Fruit fly (Drosophila melanogaster) whole organism, prepupa: ENCODE measurements around the gene CG33947.
A peak's percentile ranks its signal among the peaks of the same experiment; 100 is the strongest.

ENCODE experiments used
- CG10669 ChIP-seq: fragments of 200-800 bp; sonication (Bioruptor generic); optimal IDR thresholded peaks from 3 replicates; lab custom pipeline; 2018; ENCODE audit warnings: missing biosample characterization, mild to moderate bottlenecking, missing genetic modification characterization, moderate library complexity
- CG11294 ChIP-seq: fragments of 200-800 bp; sonication (Bioruptor generic); IDR thresholded peaks from 2 replicates; pipeline ENCODE4 v1.3.6; 2022; ENCODE audit warnings: missing biosample characterization, missing genetic modification characterization
- CG11762 ChIP-seq: fragments of 200-800 bp; sonication (Bioruptor generic); optimal IDR thresholded peaks from 3 replicates; lab custom pipeline; 2016; ENCODE audit warnings: missing biosample characterization, missing genetic modification characterization; ENCODE audit not compliant: insufficient read depth
- CG11902 ChIP-seq: fragments of 200-800 bp; sonication (Bioruptor generic); optimal IDR thresholded peaks from 3 replicates; lab custom pipeline; 2016; ENCODE audit warnings: missing biosample characterization, missing genetic modification characterization
- CG15336 ChIP-seq: fragments of 200-800 bp; sonication (Bioruptor generic); IDR thresholded peaks from 2 replicates; pipeline ENCODE4 v1.3.6; 2022; ENCODE audit warnings: missing biosample characterization, missing genetic modification characterization
- CG3032 ChIP-seq: fragments of 200-800 bp; optimal IDR thresholded peaks from 2 replicates; lab custom pipeline; 2019; ENCODE audit warnings: missing biosample characterization, mild to moderate bottlenecking, missing genetic modification characterization, moderate library complexity
- CG31627 ChIP-seq: fragments of 200-800 bp; sonication (Bioruptor generic); optimal IDR thresholded peaks from 3 replicates; lab custom pipeline; 2016; ENCODE audit warnings: missing biosample characterization, missing genetic modification characterization
- CG32006 ChIP-seq: fragments of 200-800 bp; sonication (Bioruptor generic); optimal IDR thresholded peaks from 3 replicates; lab custom pipeline; 2017; ENCODE audit warnings: missing biosample characterization, mild to moderate bottlenecking, missing genetic modification characterization
- CG6163 ChIP-seq: fragments of 200-800 bp; sonication (Bioruptor generic); IDR thresholded peaks from 3 replicates; pipeline ENCODE4 v1.3.6; 2022; ENCODE audit warnings: missing biosample characterization, missing genetic modification characterization
- CG6808 ChIP-seq: fragments of 200-800 bp; sonication (Bioruptor generic); optimal IDR thresholded peaks from 3 replicates; lab custom pipeline; 2017; ENCODE audit warnings: missing biosample characterization, missing genetic modification characterization, mild to moderate bottlenecking, moderate library complexity, missing genetic modification reagents
- CG6854 ChIP-seq: fragments of 200-800 bp; sonication (Bioruptor generic); optimal IDR thresholded peaks from 2 replicates; lab custom pipeline; 2017; ENCODE audit warnings: missing biosample characterization, mild to moderate bottlenecking, missing genetic modification characterization
- CG7368 ChIP-seq: fragments of 200-800 bp; sonication (Bioruptor generic); optimal IDR thresholded peaks from 3 replicates; lab custom pipeline; 2016; ENCODE audit warnings: missing biosample characterization, missing genetic modification characterization
- CG8119 ChIP-seq: fragments of 200-800 bp; sonication (Bioruptor generic); IDR thresholded peaks from 3 replicates; pipeline ENCODE4 v1.3.6; 2022; ENCODE audit warnings: missing biosample characterization, missing genetic modification characterization
- CG8319 ChIP-seq: fragments of 200-800 bp; sonication (Bioruptor generic); optimal IDR thresholded peaks from 3 replicates; lab custom pipeline; 2016; ENCODE audit warnings: missing biosample characterization, missing genetic modification characterization
- CG8632 ChIP-seq: fragments of 200-800 bp; sonication (Bioruptor generic); optimal IDR thresholded peaks from 3 replicates; lab custom pipeline; 2016; ENCODE audit warnings: missing biosample characterization, missing genetic modification characterization
- Eip75B ChIP-seq: fragments of 200-800 bp; sonication (Bioruptor generic); optimal IDR thresholded peaks from 3 replicates; lab custom pipeline; 2016; ENCODE audit warnings: missing biosample characterization, missing genetic modification characterization
- Eip78C ChIP-seq: fragments of 200-800 bp; sonication (Bioruptor generic); peaks from one replicate; lab custom pipeline; 2016; ENCODE audit warnings: missing biosample characterization, missing genetic modification characterization
- Ets21C ChIP-seq: fragments of 200-800 bp; sonication (Bioruptor generic); optimal IDR thresholded peaks from 3 replicates; lab custom pipeline; 2016; ENCODE audit warnings: missing biosample characterization, missing genetic modification characterization
- Hr38 ChIP-seq: sonication (Bioruptor generic); optimal IDR thresholded peaks from 2 replicates; lab custom pipeline; 2016; ENCODE audit warnings: missing biosample characterization, missing genetic modification characterization
- Hr39 ChIP-seq: fragments of 200-800 bp; sonication (Bioruptor generic); optimal IDR thresholded peaks from 2 replicates; lab custom pipeline; 2016; ENCODE audit warnings: missing biosample characterization, missing genetic modification characterization
- Hr4 ChIP-seq: fragments of 200-800 bp; sonication (Bioruptor generic); optimal IDR thresholded peaks from 3 replicates; lab custom pipeline; 2016; ENCODE audit warnings: missing biosample characterization, missing genetic modification characterization
- Lpt ChIP-seq: fragments of 200-800 bp; sonication (Bioruptor generic); optimal IDR thresholded peaks from 3 replicates; lab custom pipeline; 2016; ENCODE audit warnings: missing biosample characterization, missing genetic modification characterization
- Met ChIP-seq: fragments of 200-800 bp; sonication (Bioruptor generic); optimal IDR thresholded peaks from 3 replicates; lab custom pipeline; 2016; ENCODE audit warnings: missing biosample characterization, missing genetic modification characterization
- Smox ChIP-seq: fragments of 200-800 bp; sonication (Bioruptor generic); optimal IDR thresholded peaks from 3 replicates; lab custom pipeline; 2016; ENCODE audit warnings: missing biosample characterization, missing genetic modification characterization
- Sox102F ChIP-seq: fragments of 200-800 bp; sonication (Bioruptor generic); optimal IDR thresholded peaks from 2 replicates; lab custom pipeline; 2016; ENCODE audit warnings: missing biosample characterization, mild to moderate bottlenecking, missing genetic modification characterization
- Sox14 ChIP-seq: fragments of 200-800 bp; sonication (Bioruptor generic); optimal IDR thresholded peaks from 3 replicates; lab custom pipeline; 2016; ENCODE audit warnings: missing biosample characterization, missing genetic modification characterization
- Sox15 ChIP-seq: fragments of 200-800 bp; sonication (Bioruptor generic); optimal IDR thresholded peaks from 3 replicates; lab custom pipeline; 2016; ENCODE audit warnings: missing biosample characterization, missing genetic modification characterization
- achi ChIP-seq: fragments of 200-800 bp; sonication (Bioruptor generic); optimal IDR thresholded peaks from 3 replicates; lab custom pipeline; 2016; ENCODE audit warnings: missing biosample characterization, missing genetic modification characterization
- acj6 ChIP-seq: fragments of 200-800 bp; sonication (Bioruptor generic); optimal IDR thresholded peaks from 3 replicates; lab custom pipeline; 2016; ENCODE audit warnings: missing biosample characterization, missing genetic modification characterization
- dac ChIP-seq: fragments of 200-800 bp; sonication (Bioruptor generic); optimal IDR thresholded peaks from 2 replicates; lab custom pipeline; 2017; ENCODE audit warnings: missing biosample characterization, mild to moderate bottlenecking, missing genetic modification characterization
- fd85E ChIP-seq: fragments of 200-800 bp; sonication (Bioruptor generic); optimal IDR thresholded peaks from 3 replicates; lab custom pipeline; 2016; ENCODE audit warnings: missing biosample characterization, missing genetic modification characterization
- lz ChIP-seq: fragments of 200-800 bp; sonication (Bioruptor generic); optimal IDR thresholded peaks from 3 replicates; lab custom pipeline; 2016; ENCODE audit warnings: missing biosample characterization, missing genetic modification characterization
- net ChIP-seq: fragments of 200-800 bp; sonication (Bioruptor generic); optimal IDR thresholded peaks from 3 replicates; lab custom pipeline; 2016; ENCODE audit warnings: missing biosample characterization, missing genetic modification characterization
- pdm3 ChIP-seq: fragments of 200-800 bp; sonication (Bioruptor generic); optimal IDR thresholded peaks from 3 replicates; lab custom pipeline; 2016; ENCODE audit warnings: missing biosample characterization, missing genetic modification characterization
- salr ChIP-seq, 2 experiments: fragments of 200-800 bp; sonication (Bioruptor generic); optimal IDR thresholded peaks; 3 replicates each; lab custom pipeline; 2016 to 2018; ENCODE audit warnings: missing biosample characterization in 2 of 2, missing genetic modification characterization in 2 of 2, mild to moderate bottlenecking in 1 of 2
- spab ChIP-seq: fragments of 200-800 bp; sonication (Bioruptor generic); optimal IDR thresholded peaks from 2 replicates; lab custom pipeline; 2017; ENCODE audit warnings: missing biosample characterization, mild to moderate bottlenecking, missing genetic modification characterization, missing genetic modification reagents
- ss ChIP-seq, 2 experiments: fragments of 200-800 bp; sonication (Bioruptor generic); optimal IDR thresholded peaks; 2 replicates in 1 of 2; 3 replicates in 1 of 2; lab custom pipeline; 2017 to 2018; ENCODE audit warnings: mild to moderate bottlenecking in 2 of 2, missing biosample characterization in 2 of 2, missing genetic modification characterization in 2 of 2, moderate library complexity in 1 of 2
- svp ChIP-seq: fragments of 200-800 bp; sonication (Bioruptor generic); peaks from one replicate; lab custom pipeline; 2016; ENCODE audit warnings: missing biosample characterization, missing genetic modification characterization
- topi ChIP-seq: fragments of 200-800 bp; sonication (Bioruptor generic); optimal IDR thresholded peaks from 3 replicates; lab custom pipeline; 2016; ENCODE audit warnings: missing biosample characterization, missing genetic modification characterization
- vri ChIP-seq: fragments of 200-800 bp; sonication (Bioruptor generic); optimal IDR thresholded peaks from 3 replicates; lab custom pipeline; 2016; ENCODE audit warnings: missing biosample characterization, mild to moderate bottlenecking, missing genetic modification characterization

CG33947 gene

dm6 chr3L:11123088-11123487 is 26.8 kb downstream of the CG33947 start, which contains the start of the genes Ufd1 and NaPi-III (continued):
- TF ChIP-seq CG6808 = peak; percentile 3
- peak; percentile 64; the same call in 2 of the 3 replicates for TF ChIP-seq CG6163 (GFP tag; lab: Robert Waterston, UW)
- peak; percentile 78 for TF ChIP-seq Sox14 (GFP tag; lab: Kevin White, UChicago)
- TF ChIP-seq Smox (GFP tag; lab: Kevin White, UChicago) = no peak
- no peak for TF ChIP-seq Hr38
- no peak for TF ChIP-seq CG7368 (GFP tag; lab: Kevin White, UChicago)
- TF ChIP-seq topi (GFP tag; lab: Kevin White, UChicago) = no peak
- TF ChIP-seq CG11294 = no peak
- TF ChIP-seq spab (GFP tag; lab: Kevin White, UChicago) = no peak
- TF ChIP-seq net = peak; percentile 26
- TF ChIP-seq Sox102F (GFP tag; lab: Kevin White, UChicago) = no peak
- TF ChIP-seq Ets21C (GFP tag; lab: Kevin White, UChicago) = no peak
- TF ChIP-seq Hr39 (GFP tag; lab: Kevin White, UChicago) = peak; percentile 2
- peak; percentile 27 for TF ChIP-seq CG32006 (GFP tag; lab: Kevin White, UChicago)
- TF ChIP-seq CG11902 (GFP tag; lab: Kevin White, UChicago) = no peak
- TF ChIP-seq lz (GFP tag; lab: Kevin White, UChicago) = peak; percentile 8
- TF ChIP-seq dac (GFP tag; lab: Kevin White, UChicago) = peak; percentile 36
- TF ChIP-seq pdm3 = no peak
- no peak for TF ChIP-seq vri (GFP tag; lab: Kevin White, UChicago)
- TF ChIP-seq svp (GFP tag; lab: Kevin White, UChicago) = peak; percentile 57
- TF ChIP-seq CG31627 (GFP tag; lab: Kevin White, UChicago) = peak; percentile 36
- TF ChIP-seq salr (GFP tag; optimal IDR thresholded peaks at IDR 0.05; lab: Kevin White, UChicago) = no peak
- peak; percentile 60; the same call in 2 of the 3 replicates for TF ChIP-seq CG8119
- no peak for TF ChIP-seq acj6
- no peak for TF ChIP-seq CG8632 (GFP tag; lab: Kevin White, UChicago)
- no peak for TF ChIP-seq Sox15 (GFP tag; lab: Kevin White, UChicago)
- TF ChIP-seq CG10669 = no peak
- TF ChIP-seq CG15336 = 0 out of 2 replicates have a peak, but pooled peaks have one; percentile 40
- no peak for TF ChIP-seq achi (GFP tag; lab: Kevin White, UChicago)
- no peak for TF ChIP-seq CG11762
- TF ChIP-seq CG8319 (GFP tag; lab: Kevin White, UChicago) = no peak
- TF ChIP-seq CG6854 = no peak
- no peak for TF ChIP-seq fd85E (GFP tag; lab: Kevin White, UChicago)

dm6 chr3L:11123598-11124284 is 27.4 kb downstream of the CG33947 start:
- TF ChIP-seq CG15336 (0 out of 2 replicates have a peak, but pooled peaks have one; percentile 8), svp (GFP tag; lab: Kevin White, UChicago) (peak; percentile 84), CG6163 (GFP tag; lab: Robert Waterston, UW) (peak; percentile 39; the same call in 1 of the 3 replicates), CG3032 (tag; lab: Kevin White, UChicago) (no peak), pdm3 (no peak), Hr39 (GFP tag; lab: Kevin White, UChicago) (no peak), ss (GFP tag; optimal IDR thresholded peaks at IDR 0.05; lab: Kevin White, UChicago) (peak; percentile 16 to 20), CG6854 (peak; percentile 16), Sox14 (GFP tag; lab: Kevin White, UChicago) (peak; percentile 88), Lpt (GFP tag; lab: Kevin White, UChicago) (no peak)
- TF ChIP-seq, all 60 proteins: peak for 6

dm6 chr3L:11124439-11124838 is 28.1 kb downstream of the CG33947 start:
- peak; percentile 15 for TF ChIP-seq Met (GFP tag; lab: Kevin White, UChicago)
- peak; percentile 43 for TF ChIP-seq Hr4
- TF ChIP-seq Eip75B (GFP tag; lab: Kevin White, UChicago) = no peak
- TF ChIP-seq CG8119 = no peak
- TF ChIP-seq Eip78C (GFP tag; lab: Kevin White, UChicago) = peak; percentile 77
- TF ChIP-seq Ets21C (GFP tag; lab: Kevin White, UChicago) = no peak
